Worm (Caenorhabditis elegans) whole organism, L3 larva: ENCODE data around the gene tcc-1.

Experiments used
- R02D3.7 ChIP-seq: fragments of 150-350 bp; optimal IDR thresholded peaks from 2 replicates; lab custom pipeline; 2014; ENCODE audit warnings: missing biosample characterization, missing genetic modification characterization
- ZK546.5 ChIP-seq: sonication (generic microtip); optimal IDR thresholded peaks from 2 replicates; lab custom pipeline; 2017; ENCODE audit warnings: missing biosample characterization, missing genetic modification characterization
- aly-2 ChIP-seq: fragments of 150-350 bp; optimal IDR thresholded peaks from 2 replicates; lab custom pipeline; 2014; ENCODE audit warnings: missing biosample characterization, missing genetic modification characterization
- ama-1 ChIP-seq: fragments of 150-350 bp; optimal IDR thresholded peaks from 2 replicates; lab custom pipeline; 2018
- ceh-16 ChIP-seq: sonication (generic microtip); optimal IDR thresholded peaks from 2 replicates; lab custom pipeline; 2017; ENCODE audit warnings: missing biosample characterization, missing genetic modification characterization
- ceh-28 ChIP-seq: fragments of 150-350 bp; optimal IDR thresholded peaks from 2 replicates; lab custom pipeline; 2014; ENCODE audit warnings: missing biosample characterization, missing genetic modification reagents, missing genetic modification characterization
- ceh-82 ChIP-seq: fragments of 150-350 bp; optimal IDR thresholded peaks from 2 replicates; lab custom pipeline; 2014; ENCODE audit warnings: missing biosample characterization, missing genetic modification characterization
- ceh-9 ChIP-seq: sonication (generic microtip); optimal IDR thresholded peaks from 2 replicates; lab custom pipeline; 2018; ENCODE audit warnings: missing biosample characterization, missing genetic modification characterization
- daf-12 ChIP-seq: fragments of 150-350 bp; optimal IDR thresholded peaks from 2 replicates; lab custom pipeline; 2014; ENCODE audit warnings: missing biosample characterization, missing genetic modification reagents, missing genetic modification characterization
- egl-27 ChIP-seq: sonication (generic microtip); optimal IDR thresholded peaks from 4 replicates; lab custom pipeline; 2017; ENCODE audit warnings: missing biosample characterization, missing genetic modification reagents, missing genetic modification characterization
- egl-5 ChIP-seq: fragments of 150-350 bp; optimal IDR thresholded peaks from 2 replicates; lab custom pipeline; 2017; ENCODE audit warnings: missing biosample characterization, missing genetic modification reagents, missing genetic modification characterization, inconsistent platforms
- elt-1 ChIP-seq: fragments of 150-350 bp; optimal IDR thresholded peaks from 2 replicates; lab custom pipeline; 2014; ENCODE audit warnings: missing biosample characterization, missing genetic modification characterization
- elt-2 ChIP-seq: sonication (generic microtip); optimal IDR thresholded peaks from 2 replicates; lab custom pipeline; 2016; ENCODE audit warnings: missing genetic modification reagents, mild to moderate bottlenecking, missing genetic modification characterization, missing compliant biosample characterization
- elt-3 ChIP-seq, 3 experiments: fragments of 150-350 bp in 1 of 3; sonication (generic microtip) in 2 of 3; optimal IDR thresholded peaks; 2 replicates in 2 of 3; 4 replicates in 1 of 3; lab custom pipeline; 2014 to 2017; ENCODE audit warnings: missing biosample characterization in 3 of 3, missing genetic modification characterization in 3 of 3
- eor-1 ChIP-seq, 2 experiments: fragments of 150-350 bp; optimal IDR thresholded peaks; 2 replicates each; lab custom pipeline; 2014 to 2018; ENCODE audit warnings: missing biosample characterization in 2 of 2, missing genetic modification characterization in 2 of 2
- fkh-10 ChIP-seq: sonication (generic microtip); optimal IDR thresholded peaks from 2 replicates; lab custom pipeline; 2017; ENCODE audit warnings: missing biosample characterization, missing genetic modification reagents, missing genetic modification characterization
- fkh-2 ChIP-seq: fragments of 150-350 bp; optimal IDR thresholded peaks from 2 replicates; lab custom pipeline; 2014; ENCODE audit warnings: missing biosample characterization, missing genetic modification reagents, missing genetic modification characterization
- fos-1 ChIP-seq: fragments of 150-350 bp; optimal IDR thresholded peaks from 2 replicates; lab custom pipeline; 2014; ENCODE audit warnings: missing biosample characterization, missing genetic modification characterization
- hmg-11 ChIP-seq: sonication (generic microtip); optimal IDR thresholded peaks from 2 replicates; lab custom pipeline; 2016; ENCODE audit warnings: missing genetic modification characterization, missing compliant biosample characterization
- jun-1 ChIP-seq: fragments of 150-350 bp; optimal IDR thresholded peaks from 2 replicates; lab custom pipeline; 2014; ENCODE audit warnings: missing biosample characterization, missing genetic modification reagents, missing genetic modification characterization
- lin-15B ChIP-seq: fragments of 150-350 bp; optimal IDR thresholded peaks from 2 replicates; lab custom pipeline; 2014; ENCODE audit warnings: missing biosample characterization, missing genetic modification characterization
- lin-39 ChIP-seq: fragments of 150-350 bp; optimal IDR thresholded peaks from 2 replicates; lab custom pipeline; 2018; ENCODE audit warnings: missing biosample characterization, missing genetic modification reagents, missing genetic modification characterization
- lsy-12 ChIP-seq: sonication (generic microtip); optimal IDR thresholded peaks from 2 replicates; lab custom pipeline; 2016; ENCODE audit warnings: mild to moderate bottlenecking, missing genetic modification characterization, missing compliant biosample characterization
- mdl-1 ChIP-seq: fragments of 150-350 bp; optimal IDR thresholded peaks from 2 replicates; lab custom pipeline; 2014; ENCODE audit warnings: missing biosample characterization, missing genetic modification characterization
- mml-1 ChIP-seq: fragments of 150-350 bp; sonication (generic microtip); optimal IDR thresholded peaks from 3 replicates; lab custom pipeline; 2014; ENCODE audit warnings: missing biosample characterization, missing genetic modification characterization
- nfya-1 ChIP-seq: sonication (generic microtip); optimal IDR thresholded peaks from 2 replicates; lab custom pipeline; 2017; ENCODE audit warnings: missing genetic modification characterization, mild to moderate bottlenecking, missing compliant biosample characterization, antibody characterized with exemption, moderate library complexity; ENCODE audit not compliant: insufficient read depth
- nhr-11 ChIP-seq: fragments of 150-350 bp; optimal IDR thresholded peaks from 2 replicates; lab custom pipeline; 2014; ENCODE audit warnings: missing biosample characterization, missing genetic modification characterization
- nhr-12 ChIP-seq: fragments of 150-350 bp; optimal IDR thresholded peaks from 2 replicates; lab custom pipeline; 2014; ENCODE audit warnings: missing biosample characterization, missing genetic modification characterization
- nhr-23 ChIP-seq: fragments of 150-350 bp; optimal IDR thresholded peaks from 2 replicates; lab custom pipeline; 2014; ENCODE audit warnings: missing biosample characterization, missing genetic modification reagents, missing genetic modification characterization
- nhr-237 ChIP-seq: fragments of 150-350 bp; optimal IDR thresholded peaks from 2 replicates; lab custom pipeline; 2014; ENCODE audit warnings: missing biosample characterization, missing genetic modification characterization
- nhr-25 ChIP-seq: sonication (generic microtip); optimal IDR thresholded peaks from 2 replicates; lab custom pipeline; 2017; ENCODE audit warnings: missing biosample characterization, missing genetic modification characterization
- nhr-28 ChIP-seq: fragments of 150-350 bp; optimal IDR thresholded peaks from 2 replicates; lab custom pipeline; 2014; ENCODE audit warnings: missing biosample characterization, missing genetic modification characterization
- nhr-43 ChIP-seq: sonication (generic microtip); optimal IDR thresholded peaks from 2 replicates; lab custom pipeline; 2016; ENCODE audit warnings: mild to moderate bottlenecking, missing genetic modification characterization, missing compliant biosample characterization; ENCODE audit not compliant: poor library complexity, severe bottlenecking
- nhr-67 ChIP-seq: fragments of 150-350 bp; optimal IDR thresholded peaks from 2 replicates; lab custom pipeline; 2014; ENCODE audit warnings: missing biosample characterization, missing genetic modification characterization
- nhr-76 ChIP-seq: fragments of 150-350 bp; sonication (generic microtip); optimal IDR thresholded peaks from 5 replicates; lab custom pipeline; 2014; ENCODE audit warnings: missing biosample characterization, missing genetic modification characterization
- nhr-77 ChIP-seq: fragments of 150-350 bp; optimal IDR thresholded peaks from 2 replicates; lab custom pipeline; 2014; ENCODE audit warnings: missing biosample characterization, missing genetic modification characterization
- pha-4 ChIP-seq: fragments of 150-350 bp; optimal IDR thresholded peaks from 2 replicates; lab custom pipeline; 2014; ENCODE audit warnings: missing biosample characterization, missing genetic modification reagents, missing genetic modification characterization
- pqm-1 ChIP-seq: fragments of 150-350 bp; optimal IDR thresholded peaks from 2 replicates; lab custom pipeline; 2017; ENCODE audit warnings: missing biosample characterization, missing genetic modification characterization, inconsistent platforms
- sea-2 ChIP-seq: fragments of 150-350 bp; sonication (generic microtip); optimal IDR thresholded peaks from 4 replicates; lab custom pipeline; 2014; ENCODE audit warnings: missing biosample characterization, missing genetic modification reagents, missing genetic modification characterization
- skn-1 ChIP-seq: fragments of 150-350 bp; optimal IDR thresholded peaks from 2 replicates; lab custom pipeline; 2014; ENCODE audit warnings: missing biosample characterization, missing genetic modification characterization
- snpc-4 ChIP-seq: fragments of 150-350 bp; optimal IDR thresholded peaks from 2 replicates; lab custom pipeline; 2014; ENCODE audit warnings: missing biosample characterization, missing genetic modification characterization
- tbx-2 ChIP-seq: sonication (generic microtip); optimal IDR thresholded peaks from 2 replicates; lab custom pipeline; 2016; ENCODE audit warnings: mild to moderate bottlenecking, missing genetic modification characterization, missing compliant biosample characterization
- unc-39 ChIP-seq: sonication (generic microtip); optimal IDR thresholded peaks from 4 replicates; lab custom pipeline; 2017; ENCODE audit warnings: missing biosample characterization, missing genetic modification characterization
- unc-62 ChIP-seq: fragments of 150-350 bp; sonication (generic microtip); optimal IDR thresholded peaks from 4 replicates; lab custom pipeline; 2014; ENCODE audit warnings: missing biosample characterization, missing genetic modification reagents, missing genetic modification characterization
- zag-1 ChIP-seq: fragments of 150-350 bp; optimal IDR thresholded peaks from 2 replicates; lab custom pipeline; 2014; ENCODE audit warnings: missing biosample characterization, missing genetic modification characterization
- ztf-11 ChIP-seq: fragments of 150-350 bp; optimal IDR thresholded peaks from 2 replicates; lab custom pipeline; 2014; ENCODE audit warnings: missing biosample characterization, missing genetic modification characterization
- ztf-4 ChIP-seq: fragments of 150-350 bp; optimal IDR thresholded peaks from 2 replicates; lab custom pipeline; 2014; ENCODE audit warnings: missing biosample characterization, missing genetic modification characterization

Gene tcc-1

DNA sequence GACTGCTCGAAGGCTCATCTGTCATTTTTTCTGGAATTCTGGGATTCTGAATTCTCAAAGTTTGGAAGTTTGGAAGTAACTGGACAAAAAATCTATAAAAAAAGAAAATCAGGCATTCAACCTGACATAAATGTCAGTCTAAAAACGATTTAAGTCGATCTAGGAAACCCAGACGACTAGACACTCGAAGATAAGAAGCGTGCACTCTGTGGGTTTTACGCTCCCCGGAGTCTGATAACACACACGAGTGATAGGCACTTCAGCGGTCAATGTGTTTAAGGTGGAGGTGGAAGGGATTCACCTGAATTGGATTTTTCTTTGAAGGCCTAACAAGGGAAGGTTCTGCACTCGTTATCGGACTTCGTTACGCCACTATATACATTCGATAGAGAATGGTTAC is 33.1 kb upstream of the tcc-1 start, which contains the start of gene C06H5.6:
C06H5.6 (minus strand) TSS at position 46 of the 400 bp plus-strand sequence.
- no peak for TF ChIP-seq ceh-9 (tag; lab: Kevin White, UChicago)
- no peak for TF ChIP-seq ztf-11
- no peak for TF ChIP-seq ceh-16 (tag; lab: Kevin White, UChicago)
- no peak for TF ChIP-seq fos-1 (tag; lab: Kevin White, UChicago)
- TF ChIP-seq nhr-67 = no peak
- TF ChIP-seq ceh-28 = no peak
- TF ChIP-seq ZK546.5 (tag; lab: Kevin White, UChicago) = no peak
- TF ChIP-seq fkh-10 (GFP tag; lab: Kevin White, UChicago) = no peak
- peak; percentile 16 for TF ChIP-seq pqm-1 (tag; lab: Kevin White, UChicago)
- no peak for TF ChIP-seq lsy-12
- no peak for TF ChIP-seq zag-1
- no peak for TF ChIP-seq fkh-2
- TF ChIP-seq elt-2 (tag; lab: Kevin White, UChicago) = peak; percentile 73
- TF ChIP-seq elt-1 (tag; lab: Kevin White, UChicago) = no peak
- no peak for TF ChIP-seq sea-2 (GFP tag; lab: Kevin White, UChicago)
- no peak for TF ChIP-seq nhr-23 (tag; lab: Kevin White, UChicago)

DNA sequence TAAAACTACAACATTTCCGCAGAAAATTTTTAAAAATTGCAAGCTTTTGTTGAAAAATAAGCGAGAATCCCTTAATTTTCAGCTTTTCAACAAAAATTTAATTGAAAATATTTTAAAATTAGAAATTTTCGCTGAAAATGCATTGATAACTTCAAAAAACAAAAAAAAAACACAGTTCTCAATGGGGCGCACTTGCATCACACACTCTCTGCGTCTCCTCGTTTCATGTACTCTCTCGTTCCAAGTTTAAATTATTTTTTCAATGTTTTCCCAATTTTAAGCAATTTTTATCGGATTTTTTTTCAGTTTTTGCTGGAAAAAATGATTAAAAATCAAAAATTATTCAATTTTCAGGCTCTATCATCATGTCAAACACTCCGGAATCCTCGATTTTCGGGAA is 15.3 kb upstream of the tcc-1 start, which contains the start of gene phf-14:
phf-14 (plus strand) TSS at position 345 of the 400 bp plus-strand sequence.
- TF ChIP-seq lsy-12 (no peak), mdl-1 (tag; lab: Kevin White, UChicago) (no peak), elt-1 (tag; lab: Kevin White, UChicago) (no peak), eor-1 (tag; optimal IDR thresholded peaks at IDR 0.05; lab: Kevin White, UChicago) (no peak), nhr-43 (tag; lab: Kevin White, UChicago) (no peak), unc-62 (GFP tag; lab: Kevin White, UChicago) (no peak), lin-15B (tag; lab: Kevin White, UChicago) (peak; percentile 80), elt-2 (tag; lab: Kevin White, UChicago) (peak; percentile 8), fos-1 (tag; lab: Kevin White, UChicago) (no peak), ceh-16 (tag; lab: Kevin White, UChicago) (no peak), sea-2 (GFP tag; lab: Kevin White, UChicago) (no peak), ceh-82 (tag; lab: Kevin White, UChicago) (peak; percentile 22), daf-12 (tag; lab: Kevin White, UChicago) (no peak), jun-1 (tag; lab: Kevin White, UChicago) (no peak), nhr-237 (tag; lab: Kevin White, UChicago) (no peak), tbx-2 (tag; lab: Kevin White, UChicago) (no peak), nhr-28 (tag; lab: Kevin White, UChicago) (no peak), nhr-11 (no peak), nhr-23 (tag; lab: Kevin White, UChicago) (peak; percentile 55), egl-27 (tag; lab: Kevin White, UChicago) (no peak), ceh-9 (tag; lab: Kevin White, UChicago) (no peak), ZK546.5 (tag; lab: Kevin White, UChicago) (no peak), fkh-2 (no peak), zag-1 (no peak), ama-1 (lab: Kevin White, UChicago) (no peak), nhr-12 (tag; lab: Kevin White, UChicago) (no peak), nfya-1 (peak; percentile 50), elt-3 (tag; optimal IDR thresholded peaks at IDR 0.05; lab: Kevin White, UChicago) (no peak), ztf-4 (no peak), egl-5 (no peak), R02D3.7 (tag; lab: Kevin White, UChicago) (no peak), snpc-4 (tag; lab: Kevin White, UChicago) (peak; percentile 43), fkh-10 (GFP tag; lab: Kevin White, UChicago) (no peak), ztf-11 (no peak), pha-4 (tag; lab: Kevin White, UChicago) (peak; percentile 73), nhr-25 (peak; percentile 1), aly-2 (tag; lab: Kevin White, UChicago) (no peak), skn-1 (tag; lab: Kevin White, UChicago) (no peak), lin-39 (no peak), hmg-11 (tag; lab: Kevin White, UChicago) (no peak), nhr-77 (tag; lab: Kevin White, UChicago) (no peak), ceh-28 (no peak), mml-1 (no peak), pqm-1 (tag; lab: Kevin White, UChicago) (peak; percentile 14), unc-39 (tag; lab: Kevin White, UChicago) (no peak), nhr-76 (tag; lab: Kevin White, UChicago) (no peak)
